Fruit fly (Drosophila melanogaster) S2 (cell line): ENCODE results near the gene CG14644.

Source experiments
- CG8478 ChIP-seq: fragments of >200 bp; optimal IDR thresholded peaks from 2 replicates; lab custom pipeline; 2018
- CTCF ChIP-seq, 2 experiments: fragments of >200 bp; optimal IDR thresholded peaks; 2 replicates each; lab custom pipeline; 2018

CG14644 gene

DNA sequence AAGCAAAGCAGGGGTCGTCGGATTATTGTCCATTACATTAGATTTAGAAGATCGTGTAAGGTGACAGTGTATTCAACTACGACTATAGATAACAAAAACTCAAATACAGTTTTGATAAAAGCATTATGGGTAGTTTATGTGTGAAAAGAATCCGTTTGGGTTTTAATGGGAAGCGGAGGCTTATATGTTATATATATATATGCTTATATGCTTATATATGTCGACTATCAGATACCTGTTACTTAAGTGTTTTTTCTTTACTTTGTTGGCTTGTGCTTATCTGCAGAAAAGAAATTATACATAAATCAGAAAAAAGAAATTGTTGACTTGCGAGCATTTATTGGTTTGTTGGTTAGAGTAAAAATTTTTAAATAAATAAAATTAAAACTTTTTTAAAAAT, at the start of gene CG14644:
CG14644 (minus strand) TSS at position 101 of the 400 bp plus-strand sequence.
- TF ChIP-seq CTCF (optimal IDR thresholded peaks at IDR 0.05; lab: Kevin White, UChicago) (no peak), CG8478 (no peak)

DNA sequence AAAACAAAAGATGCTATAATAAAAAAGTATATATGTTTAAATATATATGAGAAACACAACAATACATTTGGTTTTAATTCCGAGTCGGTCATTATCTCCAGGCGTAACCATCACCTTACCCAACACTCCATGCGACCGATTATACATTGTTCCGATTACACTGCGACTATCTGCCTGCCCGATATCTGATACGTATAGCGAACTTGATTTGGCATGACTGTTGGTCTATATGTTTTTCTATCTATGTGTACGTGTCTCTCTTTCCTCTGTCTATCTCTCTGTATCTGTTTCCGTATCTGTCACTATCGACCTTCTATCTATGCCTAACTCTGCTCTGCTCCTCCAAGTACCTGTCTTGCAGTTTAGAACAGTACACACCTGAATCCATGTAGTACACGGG, 48.6 kb upstream of the CG14644 start:
- TF ChIP-seq CG8478 (no peak), CTCF (optimal IDR thresholded peaks at IDR 0.05; lab: Kevin White, UChicago) (no peak)

DNA sequence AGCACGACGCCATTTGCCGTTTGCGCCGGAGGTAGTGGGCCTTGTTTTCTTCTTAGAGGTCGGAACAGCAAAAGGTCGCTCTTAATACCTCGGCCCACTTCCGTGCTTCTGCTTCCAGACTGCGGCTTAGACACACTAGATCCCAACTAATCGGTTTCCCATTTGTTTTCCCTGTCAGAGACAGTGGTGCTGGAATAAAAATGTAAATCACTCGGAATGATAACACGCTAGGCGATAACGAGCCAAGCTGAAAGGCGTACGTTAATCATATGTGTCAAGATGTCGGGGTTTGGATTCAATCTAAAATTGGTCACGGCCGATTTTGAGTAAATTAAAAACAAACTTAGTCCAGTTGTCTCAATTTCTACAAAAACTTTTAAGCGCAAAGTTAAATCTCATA, 41.8 kb upstream of the CG14644 start, which contains the start of gene Nepl11:
Nepl11 (minus strand) TSS at position 152 of the 400 bp plus-strand sequence.
- no peak for TF ChIP-seq CTCF (optimal IDR thresholded peaks at IDR 0.05; lab: Kevin White, UChicago)
- TF ChIP-seq CG8478: no peak

DNA sequence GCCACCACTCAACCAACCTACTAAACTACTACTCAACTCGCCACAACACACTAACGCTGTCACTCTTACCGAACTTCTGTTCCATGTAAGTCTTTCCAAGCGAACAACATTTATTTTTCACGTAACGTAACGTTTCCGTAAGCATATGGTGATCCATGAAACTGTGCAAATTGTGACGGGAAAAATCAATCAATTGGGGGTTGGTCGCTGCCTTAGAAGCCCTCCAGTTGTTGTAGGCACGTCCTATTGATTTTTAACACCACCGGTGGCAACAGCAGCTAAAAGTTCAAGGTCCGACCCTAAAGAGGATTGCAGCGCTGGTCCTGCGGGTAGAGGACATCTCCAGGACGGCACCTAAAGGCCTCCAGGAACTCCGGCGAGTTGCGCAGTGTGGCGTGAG, 39.3 kb upstream of the CG14644 start:
- TF ChIP-seq CG8478 (no peak), CTCF (optimal IDR thresholded peaks at IDR 0.05; lab: Kevin White, UChicago) (no peak)

DNA sequence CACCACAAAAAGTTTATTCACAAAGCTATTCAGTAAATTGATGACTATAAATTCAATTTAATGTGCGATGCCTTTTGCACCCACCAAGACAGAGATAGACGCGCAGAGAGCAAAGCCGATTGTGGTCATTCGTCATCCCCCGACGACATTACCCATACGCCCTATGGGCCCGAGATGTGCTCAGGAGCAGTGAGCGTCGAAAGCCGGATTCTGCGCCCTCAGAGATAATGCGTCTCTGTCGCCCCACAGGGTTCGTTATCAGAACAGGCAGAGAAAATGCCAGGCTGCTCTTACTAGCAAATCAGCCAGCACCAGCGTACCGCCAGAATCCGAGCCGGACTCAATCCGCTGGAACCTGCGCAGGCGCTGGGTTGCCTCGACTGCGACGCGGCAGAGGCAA, 38.4 kb upstream of the CG14644 start:
- TF ChIP-seq CTCF (optimal IDR thresholded peaks at IDR 0.05; lab: Kevin White, UChicago) (no peak), CG8478 (no peak)

DNA sequence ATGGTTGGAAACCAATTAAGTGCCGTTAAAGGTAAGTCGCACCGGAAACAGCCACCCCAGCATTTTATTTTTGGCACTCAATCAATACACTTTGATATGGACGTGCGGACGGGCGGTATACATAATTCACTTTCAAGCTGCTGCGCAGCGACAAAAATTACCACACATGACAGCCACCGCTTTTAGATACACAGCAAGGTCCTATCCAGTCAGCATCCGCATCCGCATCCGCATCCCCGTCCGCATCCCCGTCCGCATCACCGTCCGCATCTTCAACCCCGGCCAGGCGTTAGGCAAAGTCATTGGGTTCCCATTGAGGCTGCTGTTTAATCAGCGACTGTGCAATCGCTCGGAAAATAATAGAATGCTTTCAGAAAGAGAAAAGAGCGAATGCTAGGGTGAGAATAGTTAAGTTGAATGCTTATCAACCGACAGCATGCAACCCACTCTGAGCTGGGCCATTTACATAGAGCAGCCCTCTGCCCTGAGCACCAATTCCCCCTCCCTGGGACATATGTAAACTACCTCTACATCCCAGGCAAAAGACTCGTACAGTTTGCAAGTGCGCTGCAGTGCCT, 31.6 kb upstream of the CG14644 start:
- TF ChIP-seq CG8478 (no peak), CTCF (optimal IDR thresholded peaks at IDR 0.05; lab: Kevin White, UChicago) (no peak)

DNA sequence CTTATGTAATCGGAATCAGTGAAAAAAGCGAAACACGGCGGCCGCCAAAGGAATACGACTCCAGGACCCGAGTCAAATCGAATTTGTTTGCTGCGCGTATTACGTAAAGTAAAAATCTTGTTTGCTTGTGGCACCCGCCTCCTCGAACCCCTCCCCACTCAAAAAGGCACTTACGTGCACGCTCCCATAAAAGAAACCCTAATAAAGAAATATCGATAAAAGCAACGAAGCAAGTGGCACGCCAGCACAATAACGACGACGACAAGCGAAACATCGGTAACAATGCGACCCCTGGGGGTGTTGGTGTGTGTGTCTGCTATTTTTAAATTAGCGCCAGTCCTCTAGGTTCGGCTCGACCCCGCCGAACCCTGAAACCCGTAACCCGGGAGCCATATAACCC, 29.4 kb upstream of the CG14644 start:
- TF ChIP-seq CTCF (optimal IDR thresholded peaks at IDR 0.05; lab: Kevin White, UChicago) (no peak), CG8478 (no peak)

DNA sequence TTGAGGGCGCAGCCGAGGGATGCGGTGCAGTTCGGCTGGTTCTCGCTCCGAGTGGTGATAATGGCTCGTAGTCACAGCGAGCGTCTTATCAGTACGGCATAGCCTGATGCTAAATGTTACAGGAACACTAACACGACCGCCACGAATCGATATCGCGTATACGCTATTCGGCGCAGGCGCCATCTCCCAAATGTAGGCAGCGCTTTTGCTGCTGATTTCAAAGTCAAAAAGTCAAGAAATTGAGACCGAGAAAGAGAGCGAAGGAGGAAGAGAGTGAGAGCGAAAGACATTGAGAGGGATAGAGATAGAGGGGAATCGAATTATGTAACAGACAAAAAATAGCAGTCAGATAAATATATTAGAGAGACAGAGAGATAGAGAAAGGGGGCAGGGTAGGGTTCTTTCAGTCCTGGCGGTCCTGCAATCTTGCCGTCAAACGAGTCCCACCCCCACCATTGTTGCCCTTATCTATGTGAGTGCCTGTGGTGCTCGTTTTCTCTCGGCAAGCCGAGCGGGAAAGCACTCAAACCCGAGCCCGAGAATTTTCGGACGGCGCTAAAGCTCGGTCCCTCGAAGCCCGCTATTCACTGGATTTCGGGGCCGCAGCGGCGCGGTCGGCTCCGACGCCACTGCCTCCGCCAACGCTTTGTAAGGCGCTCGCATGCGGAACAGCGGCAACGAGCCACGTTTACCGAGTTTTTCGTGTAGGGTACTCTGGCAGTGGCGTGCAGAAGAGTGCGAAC, 28.4 kb upstream of the CG14644 start:
- TF ChIP-seq CG8478 (no peak), CTCF (optimal IDR thresholded peaks at IDR 0.05; lab: Kevin White, UChicago) (no peak)

DNA sequence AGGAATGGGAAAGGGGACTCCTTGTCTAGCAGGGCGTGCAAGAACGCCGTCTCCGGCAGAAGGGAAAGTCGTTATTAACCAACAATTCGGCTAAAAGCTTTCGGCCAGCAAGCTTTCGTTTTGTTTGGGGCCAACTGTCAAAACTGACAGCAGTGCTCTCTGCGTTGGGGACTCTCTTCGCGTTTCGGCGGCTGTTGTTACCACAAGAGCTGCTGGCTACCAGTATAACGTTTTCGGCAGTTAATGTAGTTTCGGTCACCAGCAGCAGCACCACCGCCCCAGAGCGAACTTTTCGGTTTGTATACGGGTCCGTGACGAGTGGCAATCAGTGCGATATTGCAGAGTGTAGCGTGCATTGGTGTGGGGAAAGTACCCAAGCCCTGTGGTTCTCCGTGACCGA, 27.2 kb upstream of the CG14644 start, which contains the start of gene cpx:
cpx (plus strand) TSS at position 160 of the 400 bp plus-strand sequence.
- no peak for TF ChIP-seq CG8478
- TF ChIP-seq CTCF (optimal IDR thresholded peaks at IDR 0.05; lab: Kevin White, UChicago): no peak

DNA sequence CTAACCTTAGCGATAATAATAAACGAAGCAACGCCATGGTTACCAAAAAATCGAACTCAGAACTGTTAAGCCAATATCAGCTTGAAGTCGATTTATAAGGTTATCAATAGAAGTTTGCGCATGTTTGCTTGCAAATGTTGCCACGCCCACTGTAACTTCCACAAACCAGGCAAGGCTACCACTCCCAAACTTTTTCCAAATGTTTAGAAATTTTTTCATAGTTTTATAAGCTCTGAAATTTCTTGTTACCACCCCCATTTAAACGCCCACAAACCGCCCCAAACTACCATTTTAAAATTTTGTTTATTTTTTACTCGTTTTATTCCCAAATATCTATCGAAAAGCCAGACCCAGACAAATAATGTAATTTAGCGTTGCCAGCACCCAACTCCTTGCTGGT, 25.0 kb upstream of the CG14644 start, which contains the start of gene flip:
flip (minus strand) TSS at position 101 of the 400 bp plus-strand sequence.
- no peak for TF ChIP-seq CG8478

DNA sequence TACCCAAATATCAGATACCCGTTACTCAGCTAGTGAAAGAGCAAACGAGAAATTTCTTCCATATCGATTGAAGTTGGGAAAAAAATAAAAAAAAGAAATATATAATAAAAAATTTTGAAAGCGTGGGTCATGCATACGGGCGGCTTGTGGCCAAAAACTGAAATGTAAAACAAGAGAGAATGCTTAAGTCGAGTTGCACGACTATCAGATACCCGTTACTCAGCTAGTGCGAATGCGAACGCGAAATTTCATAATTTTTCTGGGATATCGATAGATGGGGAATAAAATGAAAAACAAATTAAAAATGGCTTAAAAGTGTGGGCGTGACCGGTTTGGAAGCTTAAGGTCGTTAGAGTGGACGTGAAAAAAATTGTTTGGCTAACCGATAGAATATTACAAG, 15.5 kb upstream of the CG14644 start:
- TF ChIP-seq CTCF (optimal IDR thresholded peaks at IDR 0.05; lab: Kevin White, UChicago): no peak
- no peak for TF ChIP-seq CG8478

DNA sequence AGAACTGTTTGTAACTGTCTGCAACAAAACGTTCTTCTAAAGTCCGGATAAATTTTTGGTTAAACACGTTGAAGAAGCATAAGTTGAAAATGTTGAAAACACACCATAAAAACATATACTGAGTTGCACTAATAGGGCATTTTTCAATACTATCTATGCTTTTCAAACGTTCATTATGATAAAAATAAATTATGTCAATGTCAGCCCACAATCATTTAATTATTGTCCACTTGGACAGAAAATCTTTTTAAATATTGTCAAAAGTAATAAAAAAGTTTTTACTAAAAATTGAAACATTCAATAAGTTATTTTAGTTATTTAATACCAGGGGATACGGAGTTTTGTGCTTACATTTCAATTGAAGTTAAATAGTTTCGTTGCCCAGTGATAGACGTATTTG, 13.6 kb upstream of the CG14644 start, which contains the start of gene CG1092:
CG1092 (plus strand) TSS at position 301 of the 400 bp plus-strand sequence.
- TF ChIP-seq CG8478 (no peak), CTCF (optimal IDR thresholded peaks at IDR 0.05; lab: Kevin White, UChicago) (no peak)

DNA sequence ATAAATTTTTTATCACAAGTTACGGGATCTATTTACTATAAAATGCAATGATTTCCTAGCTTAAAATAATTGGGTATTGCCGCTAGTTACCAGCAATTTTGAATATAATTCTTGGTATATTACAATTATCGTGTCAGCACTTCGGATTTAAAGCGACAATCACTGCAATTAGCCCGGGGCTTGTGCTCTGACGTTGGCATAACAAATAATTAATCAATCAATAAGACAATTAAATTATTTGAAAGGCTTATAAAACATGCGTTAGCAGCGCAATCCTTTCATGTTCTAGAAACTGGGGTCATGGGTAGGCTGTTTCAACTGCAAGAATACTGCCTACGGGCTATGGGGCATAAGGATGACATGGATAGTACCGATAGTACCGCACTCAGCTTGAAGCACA, 3.8 kb upstream of the CG14644 start, which contains the start of gene Or82a:
Or82a (plus strand) TSS at position 301 of the 400 bp plus-strand sequence.
- TF ChIP-seq CTCF (optimal IDR thresholded peaks at IDR 0.05; lab: Kevin White, UChicago): no peak
- TF ChIP-seq CG8478: no peak

DNA sequence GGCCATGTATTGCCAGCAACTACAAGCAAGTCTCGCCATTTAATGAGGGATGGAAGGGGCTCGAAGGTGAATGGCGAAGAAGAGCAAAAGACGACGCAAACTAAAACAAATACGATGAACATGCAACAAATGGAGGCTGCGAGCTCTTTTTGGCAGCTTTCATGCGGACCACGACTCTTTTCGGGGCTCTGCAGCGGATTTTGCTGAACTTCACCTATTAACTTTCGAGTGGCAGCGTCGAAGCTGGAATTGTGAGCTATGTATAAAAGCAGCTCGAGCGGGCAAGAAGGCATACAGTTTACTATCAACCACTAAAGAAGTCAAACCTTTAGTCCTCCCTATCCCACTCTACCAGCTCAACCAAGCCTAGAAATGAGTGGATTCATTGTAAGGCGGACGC, 1.6 kb upstream of the CG14644 start, which contains the start of gene TwdlV:
TwdlV (plus strand) TSS at position 301 of the 400 bp plus-strand sequence.
- no peak for TF ChIP-seq CG8478
- TF ChIP-seq CTCF (optimal IDR thresholded peaks at IDR 0.05; lab: Kevin White, UChicago): no peak

DNA sequence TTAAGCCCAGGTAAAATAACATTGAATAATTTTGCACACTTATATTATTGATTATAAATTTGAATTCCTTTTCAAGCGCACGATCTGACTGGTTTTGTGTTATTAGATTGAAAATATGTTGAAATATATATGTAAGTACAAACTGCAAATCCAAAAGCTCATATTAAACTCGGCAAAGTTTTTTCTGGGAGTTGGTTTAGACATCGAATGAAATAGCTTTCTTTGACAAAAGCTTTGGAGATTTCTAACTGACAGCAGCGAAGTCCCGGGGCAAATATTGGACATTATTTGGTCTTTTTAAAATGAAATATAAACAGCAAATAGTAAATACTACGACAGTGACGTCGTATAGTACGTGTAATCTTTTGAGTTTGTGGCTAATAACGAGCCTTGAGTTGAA, 1.6 kb downstream of the CG14644 start, which contains the start of gene TwdlG:
TwdlG (minus strand) TSS at position 101 of the 400 bp plus-strand sequence.
- TF ChIP-seq CTCF (optimal IDR thresholded peaks at IDR 0.05; lab: Kevin White, UChicago): no peak
- no peak for TF ChIP-seq CG8478

DNA sequence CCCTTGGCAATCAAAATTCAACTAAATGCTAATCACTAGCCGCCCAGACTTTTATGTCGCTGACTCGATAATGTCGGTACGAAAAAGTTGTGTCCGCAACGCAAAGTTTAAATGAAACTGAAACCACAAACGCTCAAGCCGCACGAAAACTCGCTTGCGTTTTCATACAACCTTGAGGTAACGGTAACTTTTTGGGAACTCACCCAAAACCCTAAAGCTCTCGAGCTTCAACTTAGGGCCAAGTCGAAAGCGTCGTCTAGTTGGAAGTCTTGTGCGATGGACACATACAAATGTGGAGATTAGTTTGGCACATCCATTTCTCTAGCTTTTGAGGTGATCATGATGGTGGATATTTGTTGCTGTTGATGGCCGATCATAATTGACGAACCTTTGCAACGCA, 2.9 kb downstream of the CG14644 start:
- TF ChIP-seq CTCF (optimal IDR thresholded peaks at IDR 0.05; lab: Kevin White, UChicago): no peak
- TF ChIP-seq CG8478: no peak
